Worm (Caenorhabditis elegans): ENCODE data around the gene ZC196.5.

The ZC196.5 gene

DNA sequence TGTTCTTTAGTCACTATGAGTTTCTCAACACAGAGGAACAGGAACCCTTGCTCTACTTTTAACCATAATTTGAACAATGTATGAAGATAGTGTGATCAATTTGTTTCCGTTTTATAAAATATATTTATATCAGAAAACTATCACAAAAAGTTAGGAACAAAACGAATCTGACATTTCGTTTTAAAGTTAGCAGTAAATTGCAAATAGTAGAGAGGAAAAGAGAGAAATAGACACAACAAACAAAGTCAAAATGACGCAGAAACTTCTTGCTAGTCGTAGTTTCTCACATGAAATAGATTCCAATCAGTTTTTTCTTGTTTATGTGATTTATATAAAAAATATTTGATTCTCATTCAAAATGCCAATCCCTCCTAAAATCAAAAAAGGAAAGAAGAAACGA lies at the start of gene ZC196.5:
Gene ZC196.5 (plus strand): TSS at position 301 of the 400 bp plus-strand sequence.
- TF ChIP-seq hlh-15 (tag; optimal IDR thresholded peaks at IDR 0.05), result no peak
- no peak for TF ChIP-seq pqm-1 (tag; optimal IDR thresholded peaks at IDR 0.05)
- TF ChIP-seq che-1 (tag; optimal IDR thresholded peaks at IDR 0.05), result no peak
- TF ChIP-seq ttx-3 (tag; optimal IDR thresholded peaks at IDR 0.05), result no peak
- no peak for TF ChIP-seq ceh-45 (GFP tag; IDR thresholded peaks at IDR 0.05)
- no peak for TF ChIP-seq ceh-2 (tag; optimal IDR thresholded peaks at IDR 0.05)
- no peak for TF ChIP-seq ceh-48 (tag; optimal IDR thresholded peaks at IDR 0.05)
- no peak for TF ChIP-seq F13H6.1 (tag; optimal IDR thresholded peaks at IDR 0.05)
- TF ChIP-seq pha-4 (tag; optimal IDR thresholded peaks at IDR 0.05), result no peak
- no peak for TF ChIP-seq eyg-1 (tag; optimal IDR thresholded peaks at IDR 0.05)
- no peak for TF ChIP-seq unc-86 (tag; optimal IDR thresholded peaks at IDR 0.05)

DNA sequence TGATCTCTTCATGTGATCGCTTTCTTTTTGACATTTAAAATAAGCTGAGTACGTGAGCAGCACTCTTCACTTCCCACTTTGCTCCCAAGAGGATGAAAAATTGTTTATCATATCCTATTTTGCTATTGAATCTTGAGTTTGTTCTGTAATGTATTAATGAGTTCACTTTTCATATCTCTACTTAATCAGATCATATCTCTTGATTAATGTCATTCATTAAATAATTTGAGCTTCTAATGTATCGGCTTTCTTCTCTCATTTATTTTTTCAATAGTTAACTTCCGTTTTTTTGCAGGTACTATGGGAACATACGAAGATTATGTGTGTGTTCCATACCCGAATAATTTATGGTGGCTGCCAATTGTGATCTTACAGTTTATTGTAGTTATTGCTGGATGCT lies 48.1 kb upstream of the ZC196.5 start, which contains the start of gene ZC190.2:
Gene ZC190.2 (plus strand): TSS at position 301 of the 400 bp plus-strand sequence.
- TF ChIP-seq pha-4 (tag; optimal IDR thresholded peaks at IDR 0.05) (no peak), odd-2 (tag; optimal IDR thresholded peaks at IDR 0.05) (no peak), hlh-13 (GFP tag; optimal IDR thresholded peaks at IDR 0.05) (no peak), madf-2 (tag; optimal IDR thresholded peaks at IDR 0.05) (no peak), C08G9.2 (tag; optimal IDR thresholded peaks at IDR 0.05) (no peak), C38D4.7 (GFP tag; optimal IDR thresholded peaks at IDR 0.05) (no peak), sox-2 (GFP tag; IDR thresholded peaks at IDR 0.05) (no peak), unc-42 (tag; optimal IDR thresholded peaks at IDR 0.05) (no peak), syd-9 (tag; optimal IDR thresholded peaks at IDR 0.05) (no peak), ceh-14 (tag; optimal IDR thresholded peaks at IDR 0.05) (no peak), nfya-1 (tag; optimal IDR thresholded peaks at IDR 0.05) (no peak), ahr-1 (tag; optimal IDR thresholded peaks at IDR 0.05) (no peak), ceh-9 (tag; optimal IDR thresholded peaks at IDR 0.05) (no peak), dve-1 (tag; optimal IDR thresholded peaks at IDR 0.05) (no peak), che-1 (tag; optimal IDR thresholded peaks at IDR 0.05) (no peak), K09A11.1 (tag; optimal IDR thresholded peaks at IDR 0.05; ENCODE audit: insufficient read depth) (no peak), pax-1 (tag; optimal IDR thresholded peaks at IDR 0.05) (no peak)

DNA sequence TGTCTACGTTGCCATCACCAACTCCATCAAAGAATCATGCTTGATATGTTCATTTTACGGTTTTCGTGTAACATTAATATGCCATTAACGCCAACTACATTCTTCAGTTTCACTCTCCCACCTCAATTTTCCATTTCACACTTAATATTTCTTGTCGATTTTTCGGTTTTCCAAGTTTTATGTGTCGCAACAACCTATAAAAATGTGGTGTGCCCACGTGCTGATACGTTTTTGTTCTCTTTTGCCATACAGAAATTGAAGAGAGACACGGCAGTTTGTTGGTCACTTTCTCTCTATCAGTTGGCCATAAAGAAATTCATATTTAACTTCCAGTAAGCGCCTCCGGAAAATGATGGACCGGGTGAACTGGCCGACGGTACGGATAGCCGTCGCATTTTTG lies 46.5 kb upstream of the ZC196.5 start, which contains the start of gene cln-3.3:
Gene cln-3.3 (plus strand): TSS at position 334 of the 400 bp plus-strand sequence.
- TF ChIP-seq gmeb-2 (tag; optimal IDR thresholded peaks at IDR 0.05) (no peak), hlh-30 (tag; optimal IDR thresholded peaks at IDR 0.05; ENCODE audit: insufficient read depth) (no peak), lim-6 (tag; optimal IDR thresholded peaks at IDR 0.05) (no peak), hlh-8 (tag; optimal IDR thresholded peaks at IDR 0.05) (no peak), hlh-6 (tag; optimal IDR thresholded peaks at IDR 0.05) (no peak), unc-55 (GFP tag; optimal IDR thresholded peaks at IDR 0.05) (no peak)

DNA sequence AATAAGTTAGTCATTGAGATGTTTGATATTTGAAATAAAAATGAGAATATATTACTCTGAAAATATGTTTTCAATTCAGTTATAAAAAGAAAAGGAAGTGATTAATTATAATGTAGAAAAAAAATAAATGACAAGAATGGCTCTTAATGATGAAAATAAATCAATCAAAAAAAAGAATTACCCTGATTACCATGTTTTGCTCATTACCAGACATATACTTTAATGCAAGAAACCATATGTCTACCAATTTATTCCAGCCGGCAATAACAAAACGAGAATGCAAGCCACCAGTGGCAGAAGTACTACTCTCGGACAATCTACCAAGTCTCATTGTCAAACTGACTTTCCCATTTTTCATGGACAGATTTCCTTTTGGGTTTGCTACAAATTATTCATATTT lies 45.4 kb upstream of the ZC196.5 start:
- no peak for TF ChIP-seq npax-4 (tag; optimal IDR thresholded peaks at IDR 0.05)
- no peak for TF ChIP-seq unc-42 (tag; optimal IDR thresholded peaks at IDR 0.05)
- no peak for TF ChIP-seq fax-1 (tag; optimal IDR thresholded peaks at IDR 0.05)
- no peak for TF ChIP-seq unc-55 (GFP tag; optimal IDR thresholded peaks at IDR 0.05)
- TF ChIP-seq hlh-15 (tag; optimal IDR thresholded peaks at IDR 0.05), result no peak
- TF ChIP-seq tbx-7 (tag; optimal IDR thresholded peaks at IDR 0.05), result no peak
- TF ChIP-seq K02D7.2 (tag; optimal IDR thresholded peaks at IDR 0.05), result no peak
- no peak for TF ChIP-seq unc-3 (GFP tag; conservative IDR thresholded peaks at IDR 0.05)
- no peak for TF ChIP-seq unc-3 (tag; optimal IDR thresholded peaks at IDR 0.05)
- TF ChIP-seq ttx-3 (tag; optimal IDR thresholded peaks at IDR 0.05), result no peak
- no peak for TF ChIP-seq F13H6.1 (tag; optimal IDR thresholded peaks at IDR 0.05)
- no peak for TF ChIP-seq ztf-16 (tag; optimal IDR thresholded peaks at IDR 0.05)
- TF ChIP-seq che-1 (tag; optimal IDR thresholded peaks at IDR 0.05), result no peak
- TF ChIP-seq K09A11.1 (tag; optimal IDR thresholded peaks at IDR 0.05; ENCODE audit: insufficient read depth), result no peak
- no peak for TF ChIP-seq T23F11.4 (GFP tag; optimal IDR thresholded peaks at IDR 0.05)
- TF ChIP-seq pag-3 (tag; optimal IDR thresholded peaks at IDR 0.05; ENCODE audit: borderline replicate concordance), result no peak
- TF ChIP-seq hlh-8 (tag; optimal IDR thresholded peaks at IDR 0.05), result no peak
- TF ChIP-seq fkh-10 (GFP tag; optimal IDR thresholded peaks at IDR 0.05), result no peak
- no peak for TF ChIP-seq nhr-232 (tag; optimal IDR thresholded peaks at IDR 0.05)
- TF ChIP-seq gmeb-2 (tag; optimal IDR thresholded peaks at IDR 0.05), result no peak
- no peak for TF ChIP-seq pax-1 (tag; optimal IDR thresholded peaks at IDR 0.05)
